Fruit fly (Drosophila melanogaster): ENCODE measurements around the gene CG12746.

dm6 chr3R:5527563-5527962, 37.1 kb upstream of the CG12746 start:
- TF ChIP-seq Gug (GFP tag; IDR thresholded peaks at IDR 0.05) (no peak), CG11902 (GFP tag; optimal IDR thresholded peaks at IDR 0.05) (no peak), CG6808 (GFP tag; optimal IDR thresholded peaks at IDR 0.05) (no peak), cyc (GFP tag; optimal IDR thresholded peaks at IDR 0.05) (no peak), Ets21C (GFP tag; optimal IDR thresholded peaks at IDR 0.05) (no peak), achi (GFP tag; optimal IDR thresholded peaks at IDR 0.05) (no peak)

Data from whole organism, prepupa.